Worm (Caenorhabditis elegans): ENCODE data around the gene qars-1.

The qars-1 gene

ce11 chrIV:14958551-14958950 lies 54.4 kb downstream of the qars-1 start, which contains the start of gene Y41E3.1 (continued):
- TF ChIP-seq ztf-22 (GFP tag; optimal IDR thresholded peaks at IDR 0.05), result no peak
- TF ChIP-seq hlh-26 (GFP tag; conservative IDR thresholded peaks at IDR 0.05), result no peak
- no peak for TF ChIP-seq dox-1 (GFP tag; IDR thresholded peaks at IDR 0.05)
- TF ChIP-seq hmg-1.2 (GFP tag; IDR thresholded peaks at IDR 0.05), result 0 out of 2 replicates have a peak, but pooled peaks have one; percentile 24
- no peak for TF ChIP-seq ztf-3 (GFP tag; optimal IDR thresholded peaks at IDR 0.05)
- TF ChIP-seq madf-8 (GFP tag; conservative IDR thresholded peaks at IDR 0.05), result no peak
- no peak for TF ChIP-seq F57A8.1 (GFP tag; optimal IDR thresholded peaks at IDR 0.05)
- TF ChIP-seq ceh-40 (GFP tag; IDR thresholded peaks at IDR 0.05), result no peak
- no peak for TF ChIP-seq T26A5.8 (tag; optimal IDR thresholded peaks at IDR 0.05)
- TF ChIP-seq D2030.7 (GFP tag; IDR thresholded peaks at IDR 0.05), result 0 out of 2 replicates have a peak, but pooled peaks have one; percentile 24
- no peak for TF ChIP-seq snpc-1.1 (tag; optimal IDR thresholded peaks at IDR 0.05; ENCODE audit: insufficient read depth)
- TF ChIP-seq attf-5 (GFP tag; optimal IDR thresholded peaks at IDR 0.05), result no peak
- TF ChIP-seq sptf-2 (GFP tag; optimal IDR thresholded peaks at IDR 0.05), result no peak
- no peak for TF ChIP-seq tbx-9 (tag; optimal IDR thresholded peaks at IDR 0.05; ENCODE audit: borderline replicate concordance)
- no peak for TF ChIP-seq K12H6.12 (tag; optimal IDR thresholded peaks at IDR 0.05)
- peak; percentile 96 for TF ChIP-seq attf-6 (GFP tag; IDR thresholded peaks at IDR 0.05)
- no peak for TF ChIP-seq nfyb-1 (GFP tag; IDR thresholded peaks at IDR 0.05)
- TF ChIP-seq madf-3 (GFP tag; IDR thresholded peaks at IDR 0.05), result peak; percentile 57; the same call in 1 of the 2 replicates
- peak; percentile 43 for TF ChIP-seq snpc-4 (GFP tag; optimal IDR thresholded peaks at IDR 0.05)
- TF ChIP-seq snpc-4 (tag; optimal IDR thresholded peaks at IDR 0.05), result peak in 1 of 4 experiments; percentile 87
- TF ChIP-seq nhr-179 (tag; optimal IDR thresholded peaks at IDR 0.05), result no peak
- no peak for TF ChIP-seq ama-1 (optimal IDR thresholded peaks at IDR 0.05)
- peak in 1 of 2 experiments; percentile 20 for TF ChIP-seq ama-1 (GFP tag; optimal IDR thresholded peaks at IDR 0.05)
- no peak for TF ChIP-seq F49E8.2 (tag; optimal IDR thresholded peaks at IDR 0.05; ENCODE audit: insufficient read depth)
- TF ChIP-seq chd-7 (tag; optimal IDR thresholded peaks at IDR 0.05), result no peak
- TF ChIP-seq attf-3 (GFP tag; conservative IDR thresholded peaks at IDR 0.05), result no peak
- no peak; the same call in 1 of the 2 replicates for TF ChIP-seq Y56A3A.18 (GFP tag; IDR thresholded peaks at IDR 0.05)
- TF ChIP-seq rpc-1 (optimal IDR thresholded peaks at IDR 0.05), result no peak
- TF ChIP-seq rpc-1 (tag; optimal IDR thresholded peaks at IDR 0.05), result no peak
- 0 out of 2 replicates have a peak, but pooled peaks have one; percentile 60 for TF ChIP-seq Y95B8A.8 (GFP tag; IDR thresholded peaks at IDR 0.05)

All from whole organism, young adult.